Worm (Caenorhabditis elegans) whole organism, L4/young adult: ENCODE results near the gene srw-39.

ENCODE experiments used
- W03F9.2 ChIP-seq: fragments of 150-350 bp; optimal IDR thresholded peaks from 2 replicates; lab custom pipeline; 2014; ENCODE audit warnings: missing biosample characterization, missing genetic modification characterization
- dao-5 ChIP-seq: sonication (generic microtip); optimal IDR thresholded peaks from 2 replicates; lab custom pipeline; 2016; ENCODE audit warnings: missing genotype, missing genetic modification characterization, moderate library complexity, missing compliant biosample characterization
- him-1 ChIP-seq: sonication (generic microtip); optimal IDR thresholded peaks from 2 replicates; lab custom pipeline; 2016; ENCODE audit warnings: missing genotype, missing genetic modification reagents, missing genetic modification characterization, missing compliant biosample characterization

DNA sequence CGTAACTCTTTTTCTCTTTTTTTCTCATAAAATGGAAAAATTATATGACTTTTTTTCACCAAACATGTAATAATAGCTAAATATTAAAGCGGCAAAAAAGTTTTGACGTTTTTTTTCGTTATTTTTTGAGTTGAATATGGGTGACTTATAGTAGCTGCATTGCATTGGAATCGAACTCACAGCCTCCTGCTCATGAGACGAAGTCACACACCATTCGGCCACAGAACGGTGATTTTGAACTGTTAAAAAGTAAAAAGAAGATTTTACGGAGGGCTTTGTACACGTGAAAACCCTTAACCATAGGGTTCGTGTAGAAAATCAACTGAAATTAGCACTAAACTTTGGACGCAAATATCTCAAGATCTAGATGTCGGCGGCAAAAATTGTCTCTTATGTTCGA lies 20.0 kb downstream of the srw-39 start:
- no peak for TF ChIP-seq him-1 (tag; lab: Kevin White, UChicago)
- no peak for TF ChIP-seq W03F9.2 (tag; lab: Kevin White, UChicago)
- no peak for TF ChIP-seq dao-5
